Worm (Caenorhabditis elegans) whole organism, L4 larva: ENCODE data around the gene F35G2.5.

ENCODE experiments used
- D1046.2 ChIP-seq: fragments of 200-800 bp; sonication (Bioruptor generic); IDR thresholded peaks from 2 replicates; pipeline ENCODE4 v1.3.6; 2022; ENCODE audit warnings: missing genetic modification characterization, missing compliant biosample characterization
- F49E8.2 ChIP-seq: sonication (generic microtip); optimal IDR thresholded peaks from 2 replicates; lab custom pipeline; 2016; ENCODE audit warnings: missing compliant biosample characterization, mild to moderate bottlenecking, missing genetic modification characterization, borderline replicate concordance
- R02D3.7 ChIP-seq: fragments of 150-350 bp; sonication (generic microtip); optimal IDR thresholded peaks from 3 replicates; lab custom pipeline; 2014; ENCODE audit warnings: missing biosample characterization, missing genetic modification characterization
- T20F7.1 ChIP-seq: fragments of 200-800 bp; sonication (Bioruptor generic); optimal IDR thresholded peaks from 2 replicates; lab custom pipeline; 2018; ENCODE audit warnings: mild to moderate bottlenecking, missing genetic modification characterization, missing compliant biosample characterization
- Y48G9A.11 ChIP-seq: fragments of 200-800 bp; sonication (Bioruptor generic); IDR thresholded peaks from 2 replicates; pipeline ENCODE4 v1.3.6; 2022; ENCODE audit warnings: missing genetic modification reagents, missing genetic modification characterization, missing compliant biosample characterization
- Y5F2A.4 ChIP-seq: fragments of 200-800 bp; sonication (Bioruptor generic); optimal IDR thresholded peaks from 2 replicates; lab custom pipeline; 2018; ENCODE audit warnings: mild to moderate bottlenecking, missing genetic modification characterization, missing compliant biosample characterization
- aha-1 ChIP-seq: fragments of 150-350 bp; peaks from one replicate; lab custom pipeline; 2014; ENCODE audit warnings: missing biosample characterization, missing genetic modification characterization
- aly-2 ChIP-seq: sonication (generic microtip); optimal IDR thresholded peaks from 2 replicates; lab custom pipeline; 2018; ENCODE audit warnings: missing biosample characterization, missing genetic modification characterization
- ama-1 ChIP-seq: fragments of 150-350 bp; optimal IDR thresholded peaks from 2 replicates; lab custom pipeline; 2014; ENCODE audit warnings: inconsistent platforms, mixed read lengths
- attf-4 ChIP-seq: sonication (generic microtip); optimal IDR thresholded peaks from 3 replicates; lab custom pipeline; 2017; ENCODE audit warnings: missing biosample characterization, missing genetic modification characterization
- ceh-32 ChIP-seq: sonication (generic microtip); optimal IDR thresholded peaks from 2 replicates; lab custom pipeline; 2016; ENCODE audit warnings: mild to moderate bottlenecking, missing genetic modification characterization, missing compliant biosample characterization; ENCODE audit not compliant: poor library complexity
- ceh-62 ChIP-seq: sonication (generic microtip); optimal IDR thresholded peaks from 2 replicates; lab custom pipeline; 2017; ENCODE audit warnings: missing biosample characterization, missing genetic modification characterization
- cey-2 ChIP-seq: sonication (generic microtip); optimal IDR thresholded peaks from 3 replicates; lab custom pipeline; 2017; ENCODE audit warnings: missing genetic modification characterization, mild to moderate bottlenecking, missing compliant biosample characterization, antibody characterized with exemption, borderline replicate concordance; ENCODE audit not compliant: insufficient read depth
- daf-12 ChIP-seq: fragments of 150-350 bp; optimal IDR thresholded peaks from 2 replicates; lab custom pipeline; 2014; ENCODE audit warnings: missing biosample characterization, missing genetic modification reagents, missing genetic modification characterization
- daf-16 ChIP-seq, 3 experiments: sonication (generic microtip); optimal IDR thresholded peaks; 2 replicates each; lab custom pipeline; 2016 to 2017; ENCODE audit warnings: missing genetic modification characterization in 3 of 3, missing genetic modification reagents in 3 of 3, mild to moderate bottlenecking in 2 of 3, missing compliant biosample characterization in 2 of 3, missing biosample characterization in 1 of 3, moderate library complexity in 1 of 3
- daf-8 ChIP-seq: fragments of 200-800 bp; sonication (Bioruptor generic); IDR thresholded peaks from 2 replicates; pipeline ENCODE4 v1.3.6; 2022; ENCODE audit warnings: missing genetic modification characterization, missing compliant biosample characterization
- dpl-1 ChIP-seq: fragments of 150-350 bp; optimal IDR thresholded peaks from 2 replicates; lab custom pipeline; 2014; ENCODE audit warnings: missing biosample characterization, missing genetic modification reagents, missing genetic modification characterization
- duxl-1 ChIP-seq: sonication (generic microtip); optimal IDR thresholded peaks from 2 replicates; lab custom pipeline; 2016; ENCODE audit warnings: mild to moderate bottlenecking, missing genetic modification characterization, moderate library complexity, missing compliant biosample characterization; ENCODE audit not compliant: poor library complexity
- dve-1 ChIP-seq: sonication (generic microtip); optimal IDR thresholded peaks from 2 replicates; lab custom pipeline; 2017; ENCODE audit warnings: antibody characterized with exemption, mild to moderate bottlenecking, missing genetic modification characterization, missing compliant biosample characterization; ENCODE audit not compliant: insufficient read depth
- egl-27 ChIP-seq: sonication (generic microtip); optimal IDR thresholded peaks from 3 replicates; lab custom pipeline; 2017; ENCODE audit warnings: missing biosample characterization, missing genetic modification reagents, missing genetic modification characterization
- fos-1 ChIP-seq: fragments of 150-350 bp; optimal IDR thresholded peaks from 2 replicates; lab custom pipeline; 2014; ENCODE audit warnings: missing biosample characterization, missing genetic modification characterization
- gei-8 ChIP-seq: fragments of 200-800 bp; sonication (Bioruptor generic); optimal IDR thresholded peaks from 2 replicates; lab custom pipeline; 2018; ENCODE audit warnings: mild to moderate bottlenecking, missing genetic modification characterization, missing compliant biosample characterization
- jun-1 ChIP-seq: fragments of 150-350 bp; optimal IDR thresholded peaks from 2 replicates; lab custom pipeline; 2014; ENCODE audit warnings: missing biosample characterization, missing genetic modification reagents, missing genetic modification characterization
- lim-7 ChIP-seq: fragments of 200-800 bp; sonication (Bioruptor generic); IDR thresholded peaks from 2 replicates; pipeline ENCODE4 v1.3.6; 2022; ENCODE audit warnings: missing genetic modification characterization, missing compliant biosample characterization
- lin-1 ChIP-seq: fragments of 200-800 bp; sonication (Bioruptor generic); IDR thresholded peaks from 2 replicates; pipeline ENCODE4 v1.3.6; 2022; ENCODE audit warnings: missing genetic modification reagents, missing genetic modification characterization, missing compliant biosample characterization
- lin-13 ChIP-seq: fragments of 150-350 bp; optimal IDR thresholded peaks from 2 replicates; lab custom pipeline; 2014; ENCODE audit warnings: missing biosample characterization, missing genetic modification reagents, missing genetic modification characterization
- lin-38 ChIP-seq: fragments of 200-800 bp; sonication (Bioruptor generic); IDR thresholded peaks from 2 replicates; pipeline ENCODE4 v1.3.6; 2022; ENCODE audit warnings: missing genetic modification reagents, missing genetic modification characterization, missing compliant biosample characterization
- lsy-2 ChIP-seq, 2 experiments: fragments of 150-350 bp in 1 of 2; sonication (generic microtip) in 1 of 2; optimal IDR thresholded peaks; 2 replicates each; lab custom pipeline; 2014 to 2017; ENCODE audit warnings: missing biosample characterization in 2 of 2, missing genetic modification characterization in 2 of 2
- madf-9 ChIP-seq: fragments of 200-800 bp; sonication (Bioruptor generic); conservative IDR thresholded peaks from 2 replicates; pipeline ENCODE4 v1.3.6; 2022; ENCODE audit warnings: missing genetic modification reagents, missing genetic modification characterization, missing compliant biosample characterization
- mdl-1 ChIP-seq, 2 experiments: fragments of 150-350 bp in 1 of 2; sonication (generic microtip) in 1 of 2; optimal IDR thresholded peaks; 2 replicates each; lab custom pipeline; 2014 to 2017; ENCODE audit warnings: missing biosample characterization in 2 of 2, missing genetic modification characterization in 2 of 2
- mes-2 ChIP-seq: sonication (generic microtip); optimal IDR thresholded peaks from 2 replicates; lab custom pipeline; 2016; ENCODE audit warnings: missing genotype, mild to moderate bottlenecking, missing genetic modification characterization, missing compliant biosample characterization; ENCODE audit not compliant: poor library complexity, severe bottlenecking
- mxl-3 ChIP-seq: fragments of 200-800 bp; sonication (Bioruptor generic); optimal IDR thresholded peaks from 2 replicates; lab custom pipeline; 2018; ENCODE audit warnings: mild to moderate bottlenecking, missing genetic modification characterization, missing compliant biosample characterization
- nhr-237 ChIP-seq: sonication (generic microtip); optimal IDR thresholded peaks from 2 replicates; lab custom pipeline; 2017; ENCODE audit warnings: missing biosample characterization, missing genetic modification characterization
- nhr-41 ChIP-seq: fragments of 200-800 bp; sonication (Bioruptor generic); IDR thresholded peaks from 2 replicates; pipeline ENCODE4 v1.3.6; 2022; ENCODE audit warnings: missing genetic modification reagents, missing genetic modification characterization, missing compliant biosample characterization
- nhr-48 ChIP-seq: sonication (generic microtip); optimal IDR thresholded peaks from 2 replicates; lab custom pipeline; 2016; ENCODE audit warnings: mild to moderate bottlenecking, missing genetic modification characterization, missing compliant biosample characterization
- nhr-76 ChIP-seq: fragments of 150-350 bp; optimal IDR thresholded peaks from 2 replicates; lab custom pipeline; 2014; ENCODE audit warnings: missing biosample characterization, missing genetic modification characterization
- nhr-77 ChIP-seq: fragments of 150-350 bp; optimal IDR thresholded peaks from 2 replicates; lab custom pipeline; 2014; ENCODE audit warnings: missing biosample characterization, missing genetic modification characterization
- rbr-2 ChIP-seq: sonication (generic microtip); optimal IDR thresholded peaks from 2 replicates; lab custom pipeline; 2016; ENCODE audit warnings: missing genotype, missing genetic modification characterization, missing compliant biosample characterization
- snpc-1.2 ChIP-seq: fragments of 200-800 bp; sonication (Bioruptor generic); IDR thresholded peaks from 2 replicates; pipeline ENCODE4 v1.3.6; 2022; ENCODE audit warnings: missing genetic modification reagents, missing genetic modification characterization, missing compliant biosample characterization
- snpc-4 ChIP-seq: fragments of 150-350 bp; optimal IDR thresholded peaks from 2 replicates; lab custom pipeline; 2014; ENCODE audit warnings: missing biosample characterization, missing genetic modification characterization
- spr-1 ChIP-seq: sonication (generic microtip); optimal IDR thresholded peaks from 2 replicates; lab custom pipeline; 2016; ENCODE audit warnings: mild to moderate bottlenecking, missing genetic modification characterization, missing compliant biosample characterization
- unc-62 ChIP-seq, 3 experiments: fragments of 150-350 bp in 1 of 3; sonication (generic microtip); optimal IDR thresholded peaks in 2 of 3; peaks in 1 of 3; 1 replicate in 1 of 3; 2 replicates in 2 of 3; lab custom pipeline; 2014 to 2017; ENCODE audit warnings: missing biosample characterization in 3 of 3, missing genetic modification characterization in 3 of 3, missing genetic modification reagents in 3 of 3, missing genotype in 1 of 3
- zip-11 ChIP-seq: fragments of 200-800 bp; sonication (Bioruptor generic); IDR thresholded peaks from 2 replicates; pipeline ENCODE4 v1.3.6; 2022; ENCODE audit warnings: missing genetic modification characterization, missing compliant biosample characterization
- ztf-11 ChIP-seq: fragments of 150-350 bp; optimal IDR thresholded peaks from 2 replicates; lab custom pipeline; 2014; ENCODE audit warnings: missing biosample characterization, missing genetic modification characterization
- ztf-7 ChIP-seq: fragments of 150-350 bp; optimal IDR thresholded peaks from 2 replicates; lab custom pipeline; 2014; ENCODE audit warnings: missing biosample characterization, missing genetic modification characterization

The F35G2.5 gene

DNA sequence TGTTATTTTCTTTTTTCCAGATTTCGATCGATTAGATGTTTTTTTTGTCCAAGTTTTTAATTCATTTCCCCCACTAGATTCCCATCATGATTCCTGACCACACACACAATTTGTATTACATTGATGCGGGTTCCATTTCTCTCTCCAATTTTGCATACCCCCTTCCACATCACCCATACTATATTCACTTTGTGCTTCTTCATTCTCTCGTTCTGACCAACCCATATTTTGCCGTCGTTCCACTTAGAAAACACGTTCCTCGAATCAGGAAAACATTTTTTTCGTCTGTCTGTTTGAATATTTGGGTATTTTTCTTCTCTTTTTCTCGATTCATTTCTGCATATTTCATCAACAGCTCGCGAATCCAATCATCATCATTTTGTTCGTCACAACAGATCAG lies 12.0 kb upstream of the F35G2.5 start:
- no peak for TF ChIP-seq dpl-1
- TF ChIP-seq ztf-7 = no peak
- peak in 1 of 2 experiments; percentile 94 for TF ChIP-seq unc-62 (GFP tag; optimal IDR thresholded peaks at IDR 0.05 in 1 of 2; lab: Kevin White, UChicago)
- no peak for TF ChIP-seq unc-62 (tag; optimal IDR thresholded peaks at IDR 0.05; lab: Kevin White, UChicago)
- TF ChIP-seq mxl-3 = no peak
- TF ChIP-seq fos-1 (tag; lab: Kevin White, UChicago) = no peak
- TF ChIP-seq jun-1 (tag; lab: Kevin White, UChicago) = no peak
- no peak for TF ChIP-seq egl-27 (tag; lab: Kevin White, UChicago)
- no peak for TF ChIP-seq spr-1 (tag; lab: Kevin White, UChicago)
- TF ChIP-seq daf-16 (GFP tag; optimal IDR thresholded peaks at IDR 0.05; lab: Kevin White, UChicago) = no peak
- TF ChIP-seq daf-16 (tag; optimal IDR thresholded peaks at IDR 0.05; lab: Kevin White, UChicago) = peak; percentile 18

DNA sequence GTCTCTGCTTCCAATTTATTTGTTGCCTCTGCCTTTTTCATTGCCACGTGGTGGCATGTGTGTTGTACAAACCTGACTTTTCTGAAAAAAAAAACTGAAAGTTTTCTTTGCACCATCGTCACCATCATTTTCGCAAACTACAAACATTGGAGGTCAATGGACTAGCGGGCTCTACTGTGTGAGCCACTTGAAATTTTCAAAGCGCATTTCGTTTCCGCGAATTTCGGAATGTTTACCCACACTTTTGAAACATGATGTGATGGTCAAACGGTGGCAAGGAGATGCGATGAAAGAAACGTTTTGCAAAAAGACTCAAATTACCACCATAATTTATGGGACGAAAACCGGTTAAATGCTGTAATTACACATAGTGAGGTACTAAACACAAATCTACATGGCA lies 11.5 kb upstream of the F35G2.5 start:
- TF ChIP-seq cey-2 (tag; lab: Kevin White, UChicago) (no peak), ztf-11 (tag; lab: Kevin White, UChicago) (no peak), ama-1 (lab: Kevin White, UChicago) (peak; percentile 25), lin-13 (GFP tag; lab: Kevin White, UChicago) (no peak), Y5F2A.4 (GFP tag; lab: Kevin White, UChicago) (no peak), attf-4 (no peak), nhr-76 (no peak), lin-38 (GFP tag; lab: Robert Waterston, UW) (peak; percentile 29; the same call in 1 of the 2 replicates), Y48G9A.11 (GFP tag; lab: Robert Waterston, UW) (peak; percentile 73), unc-62 (GFP tag; optimal IDR thresholded peaks at IDR 0.05 in 1 of 2; lab: Kevin White, UChicago) (no peak), unc-62 (tag; optimal IDR thresholded peaks at IDR 0.05; lab: Kevin White, UChicago) (no peak), aly-2 (tag; lab: Kevin White, UChicago) (no peak), nhr-77 (peak; percentile 3), nhr-41 (GFP tag; lab: Robert Waterston, UW) (no peak), snpc-1.2 (GFP tag; lab: Robert Waterston, UW) (peak; percentile 72), F49E8.2 (tag; lab: Kevin White, UChicago) (peak; percentile 2), ceh-62 (tag; lab: Kevin White, UChicago) (no peak), mdl-1 (tag; optimal IDR thresholded peaks at IDR 0.05; lab: Kevin White, UChicago) (no peak), zip-11 (GFP tag; lab: Robert Waterston, UW) (no peak), duxl-1 (no peak), daf-12 (no peak), aha-1 (tag; lab: Kevin White, UChicago) (peak; percentile 93), fos-1 (tag; lab: Kevin White, UChicago) (peak; percentile 18), D1046.2 (GFP tag; lab: Robert Waterston, UW) (no peak), gei-8 (GFP tag; lab: Kevin White, UChicago) (no peak), daf-16 (GFP tag; optimal IDR thresholded peaks at IDR 0.05; lab: Kevin White, UChicago) (no peak), daf-16 (tag; optimal IDR thresholded peaks at IDR 0.05; lab: Kevin White, UChicago) (no peak), nhr-48 (tag; lab: Kevin White, UChicago) (no peak), madf-9 (no peak), lin-1 (GFP tag; lab: Robert Waterston, UW) (no peak), ceh-32 (tag; lab: Kevin White, UChicago) (no peak), daf-8 (no peak)

DNA sequence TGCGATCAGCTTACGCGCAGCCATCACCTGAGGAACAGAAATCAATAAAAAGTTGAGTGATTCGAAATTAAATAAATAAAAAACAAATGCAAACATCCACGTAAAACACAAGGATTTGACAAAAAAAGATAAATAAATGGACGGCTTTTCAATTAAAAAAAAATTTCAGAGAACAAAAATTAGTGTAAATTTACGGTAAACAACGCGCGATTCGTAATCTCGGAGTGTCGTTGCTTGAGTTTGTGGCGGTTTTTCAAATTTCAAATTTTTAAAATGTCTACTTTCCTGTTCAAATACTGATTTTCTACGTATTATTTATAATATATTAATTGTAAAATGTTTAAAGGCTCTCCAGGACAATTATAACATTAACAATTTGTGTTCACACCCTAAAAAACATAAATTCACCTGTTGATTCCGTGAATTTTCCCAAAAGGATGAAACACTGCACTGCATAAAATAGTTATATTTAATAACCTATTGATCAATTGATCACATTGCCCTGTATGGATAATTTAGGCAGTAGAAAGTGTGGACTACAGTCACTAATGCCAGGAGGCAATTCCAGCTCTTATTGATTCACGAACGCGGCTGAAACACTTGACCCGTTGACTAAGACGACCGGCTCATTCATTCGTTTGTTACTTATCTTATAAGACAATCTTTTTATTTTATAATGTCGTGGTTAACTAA lies 10.3 kb upstream of the F35G2.5 start, which contains the start of the genes marb-1 and F35G2.3:
marb-1 (minus strand) TSS at position 27 of the 693 bp plus-strand sequence.
F35G2.3 (plus strand) TSS at position 643 of the 693 bp plus-strand sequence.
- TF ChIP-seq daf-16 (GFP tag; optimal IDR thresholded peaks at IDR 0.05; lab: Kevin White, UChicago) = no peak
- TF ChIP-seq daf-16 (tag; optimal IDR thresholded peaks at IDR 0.05; lab: Kevin White, UChicago) = peak; percentile 41
- TF ChIP-seq mes-2 = peak; percentile 64
- TF ChIP-seq D1046.2 (GFP tag; lab: Robert Waterston, UW) = no peak
- peak; percentile 66 for TF ChIP-seq R02D3.7 (tag; lab: Kevin White, UChicago)
- peak; percentile 97 for TF ChIP-seq T20F7.1 (GFP tag; lab: Kevin White, UChicago)
- TF ChIP-seq ztf-7 = peak; percentile 57
- no peak for TF ChIP-seq snpc-1.2 (GFP tag; lab: Robert Waterston, UW)
- TF ChIP-seq lsy-2 (tag; optimal IDR thresholded peaks at IDR 0.05; lab: Kevin White, UChicago) = peak in 1 of 2 experiments; percentile 78
- TF ChIP-seq dve-1 = peak; percentile 46
- no peak for TF ChIP-seq rbr-2 (tag; lab: Kevin White, UChicago)
- peak; percentile 92 for TF ChIP-seq dpl-1
- peak; percentile 98 for TF ChIP-seq Y48G9A.11 (GFP tag; lab: Robert Waterston, UW)
- TF ChIP-seq nhr-77 = peak; percentile 46
- TF ChIP-seq lim-7 (GFP tag; lab: Robert Waterston, UW) = no peak
- 0 out of 2 replicates have a peak, but pooled peaks have one; percentile 6 for TF ChIP-seq lin-38 (GFP tag; lab: Robert Waterston, UW)
- TF ChIP-seq snpc-4 (tag; lab: Kevin White, UChicago) = no peak
- TF ChIP-seq nhr-237 (tag; lab: Kevin White, UChicago) = no peak
